Fruit fly (Drosophila melanogaster) whole organism, embryonic: Measurements from ENCODE around the gene odd.

Experiments
- Abd-B ChIP-seq: fragments of 200-800 bp; sonication (Bioruptor generic); optimal IDR thresholded peaks from 2 replicates; lab custom pipeline; 2018; ENCODE audit warnings: missing biosample characterization, mild to moderate bottlenecking, missing genetic modification characterization, moderate library complexity
- Antp ChIP-seq: fragments of 200-800 bp; sonication (Bioruptor generic); optimal IDR thresholded peaks from 3 replicates; lab custom pipeline; 2016; ENCODE audit warnings: missing biosample characterization, missing genetic modification characterization
- Atf6 ChIP-seq: fragments of 200-800 bp; sonication (Bioruptor generic); IDR thresholded peaks from 2 replicates; pipeline ENCODE4 v1.3.6; 2022; ENCODE audit warnings: missing biosample characterization, missing genetic modification characterization
- Bgb ChIP-seq: fragments of 200-800 bp; sonication (Bioruptor generic); IDR thresholded peaks from 2 replicates; pipeline ENCODE4 v1.3.6; 2022; ENCODE audit warnings: missing biosample characterization, missing genetic modification characterization; ENCODE audit not compliant: partially characterized antibody
- CG10979 ChIP-seq: fragments of 200-800 bp; sonication (Bioruptor generic); optimal IDR thresholded peaks from 2 replicates; lab custom pipeline; 2018; ENCODE audit warnings: missing biosample characterization, mild to moderate bottlenecking, missing genetic modification characterization, moderate library complexity
- CG11093 ChIP-seq: fragments of 200-800 bp; sonication (Bioruptor generic); IDR thresholded peaks from 3 replicates; pipeline ENCODE4 v1.3.6; 2022; ENCODE audit warnings: missing biosample characterization, missing genetic modification characterization
- CG11696 ChIP-seq: fragments of 200-800 bp; sonication (Bioruptor generic); IDR thresholded peaks from 2 replicates; pipeline ENCODE4 v1.3.6; 2022; ENCODE audit warnings: missing biosample characterization, missing genetic modification characterization
- CG13624 ChIP-seq: fragments of 200-800 bp; sonication (Bioruptor generic); optimal IDR thresholded peaks from 2 replicates; lab custom pipeline; 2016; ENCODE audit warnings: missing biosample characterization, missing genetic modification characterization
- CG13894 ChIP-seq: fragments of 200-800 bp; sonication (Bioruptor generic); optimal IDR thresholded peaks from 3 replicates; lab custom pipeline; 2018; ENCODE audit warnings: missing biosample characterization, mild to moderate bottlenecking, missing genetic modification characterization, moderate library complexity
- CG1602 ChIP-seq: fragments of 200-800 bp; sonication (Bioruptor generic); optimal IDR thresholded peaks from 3 replicates; lab custom pipeline; 2016; ENCODE audit warnings: missing biosample characterization, missing genetic modification characterization
- CG16813 ChIP-seq: fragments of 200-800 bp; sonication (Bioruptor generic); IDR thresholded peaks from 3 replicates; pipeline ENCODE4 v1.3.6; 2022; ENCODE audit warnings: missing biosample characterization, missing genetic modification characterization; ENCODE audit not compliant: partially characterized antibody
- CG17612 ChIP-seq: fragments of 200-800 bp; sonication (Bioruptor generic); IDR thresholded peaks from 2 replicates; pipeline ENCODE4 v1.3.6; 2022; ENCODE audit warnings: missing biosample characterization, missing genetic modification characterization
- CG1832 ChIP-seq: fragments of 200-800 bp; sonication (Bioruptor generic); optimal IDR thresholded peaks from 2 replicates; lab custom pipeline; 2017; ENCODE audit warnings: missing biosample characterization, mild to moderate bottlenecking, missing genetic modification characterization, inconsistent platforms
- CG18599 ChIP-seq: fragments of 200-800 bp; sonication (Bioruptor generic); optimal IDR thresholded peaks from 3 replicates; lab custom pipeline; 2017; ENCODE audit warnings: missing biosample characterization, missing genetic modification characterization, mild to moderate bottlenecking, moderate library complexity, missing genetic modification reagents
- CG2202 ChIP-seq: fragments of 200-800 bp; sonication (Bioruptor generic); optimal IDR thresholded peaks from 2 replicates; lab custom pipeline; 2018; ENCODE audit warnings: missing biosample characterization, mild to moderate bottlenecking, missing genetic modification characterization
- CG2678 ChIP-seq: fragments of 200-800 bp; sonication (Bioruptor generic); optimal IDR thresholded peaks from 3 replicates; lab custom pipeline; 2019; ENCODE audit warnings: missing biosample characterization, mild to moderate bottlenecking, missing genetic modification characterization, moderate library complexity
- CG2889 ChIP-seq: fragments of 200-800 bp; sonication (Bioruptor generic); IDR thresholded peaks from 3 replicates; pipeline ENCODE4 v1.3.6; 2022; ENCODE audit warnings: missing biosample characterization, missing genetic modification characterization
- CG31365 ChIP-seq: fragments of 200-800 bp; sonication (Bioruptor generic); optimal IDR thresholded peaks from 2 replicates; lab custom pipeline; 2018; ENCODE audit warnings: missing biosample characterization, mild to moderate bottlenecking, missing genetic modification characterization
- CG32767 ChIP-seq: fragments of 200-800 bp; sonication (Bioruptor generic); IDR thresholded peaks from 2 replicates; pipeline ENCODE4 v1.3.6; 2022; ENCODE audit warnings: missing biosample characterization, missing genetic modification characterization
- CG34422 ChIP-seq: fragments of 200-800 bp; sonication (Bioruptor generic); IDR thresholded peaks from 3 replicates; pipeline ENCODE4 v1.3.6; 2022; ENCODE audit warnings: missing biosample characterization, missing genetic modification characterization
- CG4730 ChIP-seq: fragments of 200-800 bp; sonication (Bioruptor generic); IDR thresholded peaks from 2 replicates; pipeline ENCODE4 v1.3.6; 2022; ENCODE audit warnings: missing biosample characterization, missing genetic modification characterization
- CG6683 ChIP-seq: fragments of 200-800 bp; sonication (Bioruptor generic); optimal IDR thresholded peaks from 2 replicates; lab custom pipeline; 2017; ENCODE audit warnings: missing biosample characterization, mild to moderate bottlenecking, missing genetic modification characterization, missing genetic modification reagents
- CG7372 ChIP-seq: fragments of 200-800 bp; sonication (Bioruptor generic); IDR thresholded peaks from 2 replicates; pipeline ENCODE4 v1.3.6; 2022; ENCODE audit warnings: missing biosample characterization, missing genetic modification characterization
- CG8089 ChIP-seq: fragments of 200-800 bp; sonication (Bioruptor generic); optimal IDR thresholded peaks from 3 replicates; lab custom pipeline; 2016; ENCODE audit warnings: missing biosample characterization, missing genetic modification characterization
- CG8944 ChIP-seq: fragments of 200-800 bp; sonication (Bioruptor generic); optimal IDR thresholded peaks from 3 replicates; lab custom pipeline; 2016; ENCODE audit warnings: missing biosample characterization, missing genetic modification characterization
- CG9727 ChIP-seq: fragments of 200-800 bp; sonication (Bioruptor generic); optimal IDR thresholded peaks from 3 replicates; lab custom pipeline; 2017; ENCODE audit warnings: missing biosample characterization, mild to moderate bottlenecking, missing genetic modification characterization
- E2f1 ChIP-seq: fragments of 200-800 bp; sonication (Bioruptor generic); IDR thresholded peaks from 2 replicates; pipeline ENCODE4 v1.3.6; 2022; ENCODE audit warnings: missing biosample characterization, missing genetic modification characterization
- Ets65A ChIP-seq: fragments of 200-800 bp; sonication (Bioruptor generic); peaks from one replicate; lab custom pipeline; 2016; ENCODE audit warnings: missing biosample characterization, missing genetic modification characterization
- HLHmδ ChIP-seq: fragments of 200-800 bp; sonication (Bioruptor generic); optimal IDR thresholded peaks from 2 replicates; lab custom pipeline; 2018; ENCODE audit warnings: missing biosample characterization, mild to moderate bottlenecking, missing genetic modification characterization, moderate library complexity
- HmgZ ChIP-seq: fragments of 200-800 bp; sonication (Bioruptor generic); optimal IDR thresholded peaks from 2 replicates; lab custom pipeline; 2018; ENCODE audit warnings: missing biosample characterization, mild to moderate bottlenecking, missing genetic modification characterization
- Hmr ChIP-seq: fragments of 200-800 bp; sonication (Bioruptor generic); optimal IDR thresholded peaks from 3 replicates; lab custom pipeline; 2017; ENCODE audit warnings: mild to moderate bottlenecking, missing biosample characterization, missing genetic modification reagents, missing genetic modification characterization
- Meics ChIP-seq: fragments of 200-800 bp; sonication (Bioruptor generic); optimal IDR thresholded peaks from 2 replicates; lab custom pipeline; 2017; ENCODE audit warnings: missing biosample characterization, mild to moderate bottlenecking, missing genetic modification characterization
- Neu2 ChIP-seq: fragments of 200-800 bp; sonication (Bioruptor generic); optimal IDR thresholded peaks from 3 replicates; lab custom pipeline; 2016; ENCODE audit warnings: missing biosample characterization, missing genetic modification characterization, borderline replicate concordance
- Six4 ChIP-seq: fragments of 200-800 bp; sonication (Bioruptor generic); optimal IDR thresholded peaks from 2 replicates; lab custom pipeline; 2016; ENCODE audit warnings: missing biosample characterization, missing genetic modification characterization
- ab ChIP-seq: fragments of 200-800 bp; sonication (Bioruptor generic); optimal IDR thresholded peaks from 2 replicates; lab custom pipeline; 2016; ENCODE audit warnings: missing biosample characterization, missing genetic modification characterization
- amos ChIP-seq: fragments of 200-800 bp; sonication (Bioruptor generic); IDR thresholded peaks from 2 replicates; pipeline ENCODE4 v1.3.6; 2022; ENCODE audit warnings: missing biosample characterization, missing genetic modification characterization; ENCODE audit not compliant: partially characterized antibody
- ci ChIP-seq: fragments of 200-800 bp; sonication (Bioruptor generic); IDR thresholded peaks from 3 replicates; pipeline ENCODE4 v1.3.6; 2022; ENCODE audit warnings: missing biosample characterization, missing genetic modification characterization
- corto ChIP-seq: fragments of 200-800 bp; sonication (Bioruptor generic); optimal IDR thresholded peaks from 2 replicates; lab custom pipeline; 2016; ENCODE audit warnings: missing biosample characterization, mild to moderate bottlenecking, missing genetic modification characterization, moderate library complexity
- dan ChIP-seq: fragments of 200-800 bp; sonication (Bioruptor generic); IDR thresholded peaks from 2 replicates; pipeline ENCODE4 v1.3.6; 2022; ENCODE audit warnings: missing biosample characterization, missing genetic modification characterization
- disco-r ChIP-seq: fragments of 200-800 bp; sonication (Bioruptor generic); optimal IDR thresholded peaks from 2 replicates; lab custom pipeline; 2016; ENCODE audit warnings: missing biosample characterization, missing genetic modification characterization
- exex ChIP-seq: fragments of 200-800 bp; sonication (Bioruptor generic); optimal IDR thresholded peaks from 4 replicates; lab custom pipeline; 2018; ENCODE audit warnings: missing biosample characterization, mild to moderate bottlenecking, missing genetic modification characterization, moderate library complexity
- gcm2 ChIP-seq: fragments of 200-800 bp; sonication (Bioruptor generic); optimal IDR thresholded peaks from 2 replicates; lab custom pipeline; 2016; ENCODE audit warnings: missing biosample characterization, missing genetic modification characterization
- her ChIP-seq: fragments of 200-800 bp; sonication (Bioruptor generic); optimal IDR thresholded peaks from 2 replicates; lab custom pipeline; 2016; ENCODE audit warnings: missing biosample characterization, missing genetic modification characterization
- insv ChIP-seq, 2 experiments: fragments of 200-800 bp; sonication (Bioruptor generic); optimal IDR thresholded peaks; 3 replicates each; lab custom pipeline; 2016 to 2018; ENCODE audit warnings: missing biosample characterization in 2 of 2, missing genetic modification characterization in 2 of 2
- klu ChIP-seq: fragments of 200-800 bp; sonication (Bioruptor generic); IDR thresholded peaks from 2 replicates; pipeline ENCODE4 v1.3.6; 2022; ENCODE audit warnings: missing biosample characterization, missing genetic modification characterization
- shn ChIP-seq: fragments of 200-800 bp; sonication (Bioruptor generic); optimal IDR thresholded peaks from 3 replicates; lab custom pipeline; 2016; ENCODE audit warnings: missing biosample characterization, missing genetic modification characterization
- sna ChIP-seq: fragments of 200-800 bp; sonication (Bioruptor generic); IDR thresholded peaks from 2 replicates; pipeline ENCODE4 v1.3.6; 2022; ENCODE audit warnings: missing biosample characterization, missing genetic modification characterization; ENCODE audit not compliant: partially characterized antibody
- tin ChIP-seq: fragments of 200-800 bp; sonication (Bioruptor generic); optimal IDR thresholded peaks from 3 replicates; lab custom pipeline; 2016; ENCODE audit warnings: missing biosample characterization, missing genetic modification characterization
- unpg ChIP-seq: fragments of 200-800 bp; sonication (Bioruptor generic); optimal IDR thresholded peaks from 3 replicates; lab custom pipeline; 2018; ENCODE audit warnings: missing biosample characterization, mild to moderate bottlenecking, missing genetic modification characterization, moderate library complexity
- zfh2 ChIP-seq: fragments of 200-800 bp; sonication (Bioruptor generic); optimal IDR thresholded peaks from 2 replicates; lab custom pipeline; 2016; ENCODE audit warnings: missing biosample characterization, missing genetic modification characterization

Gene odd

DNA sequence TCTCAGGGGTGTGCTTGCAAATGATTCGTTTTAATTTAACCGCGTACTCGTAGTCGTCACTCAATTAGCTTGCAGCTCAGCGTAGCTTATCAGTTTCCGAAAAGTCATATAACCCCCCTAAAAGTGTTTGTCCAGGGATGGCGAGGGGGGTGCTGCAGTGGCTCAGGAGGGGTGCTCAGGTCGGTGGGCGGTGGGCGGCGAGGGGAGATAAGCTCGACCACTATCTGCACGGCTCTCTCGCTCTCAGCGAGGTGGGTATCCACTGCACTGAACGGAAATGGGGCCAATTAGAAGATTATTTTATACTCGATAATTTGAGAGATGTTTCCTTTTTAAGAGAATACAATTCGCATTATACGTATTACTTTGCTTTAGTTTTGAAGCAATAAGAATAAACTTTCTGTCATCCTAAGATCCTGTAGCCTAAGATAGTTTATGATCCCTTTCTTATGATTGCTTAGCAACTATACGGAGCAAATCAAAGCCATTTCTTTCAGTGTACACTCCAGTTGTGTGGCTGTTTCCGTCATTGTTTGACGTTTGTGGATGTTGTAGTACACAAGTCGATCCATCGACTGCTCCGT lies 33.3 kb downstream of the odd start (continued):
- TF ChIP-seq ci (GFP tag; lab: Robert Waterston, UW) (peak; percentile 62; the same call in 1 of the 3 replicates), her (peak; percentile 28), Atf6 (peak; percentile 36; the same call in 1 of the 2 replicates), Six4 (peak; percentile 42), CG7372 (GFP tag; lab: Robert Waterston, UW) (peak; percentile 64; the same call in 1 of the 2 replicates), gcm2 (GFP tag; lab: Kevin White, UChicago) (no peak), klu (GFP tag; lab: Robert Waterston, UW) (0 out of 2 replicates have a peak, but pooled peaks have one; percentile 9), CG2889 (no peak), CG2678 (tag; lab: Kevin White, UChicago) (peak; percentile 79), CG8944 (GFP tag; lab: Kevin White, UChicago) (peak; percentile 52), Antp (peak; percentile 69), CG4730 (GFP tag; lab: Robert Waterston, UW) (peak; percentile 46; the same call in 1 of the 2 replicates), corto (GFP tag; lab: Kevin White, UChicago) (no peak), CG17612 (GFP tag; lab: Robert Waterston, UW) (no peak), HmgZ (tag; lab: Kevin White, UChicago) (peak; percentile 11), shn (peak; percentile 66), insv (GFP tag; optimal IDR thresholded peaks at IDR 0.05; lab: Kevin White, UChicago) (no peak), Abd-B (GFP tag; lab: Kevin White, UChicago) (peak; percentile 44), CG9727 (GFP tag; lab: Kevin White, UChicago) (peak; percentile 31), CG8089 (peak; percentile 19), E2f1 (GFP tag; lab: Robert Waterston, UW) (peak; percentile 64), sna (no peak), Ets65A (GFP tag; lab: Kevin White, UChicago) (peak; percentile 45), CG1602 (peak; percentile 53), HLHmδ (peak; percentile 82), CG32767 (GFP tag; lab: Robert Waterston, UW) (peak; percentile 77), CG11696 (GFP tag; lab: Robert Waterston, UW) (no peak), CG34422 (GFP tag; lab: Robert Waterston, UW) (peak; percentile 55; the same call in 2 of the 3 replicates), CG11093 (peak; percentile 81), CG13894 (tag; lab: Kevin White, UChicago) (no peak), unpg (GFP tag; lab: Kevin White, UChicago) (peak; percentile 77), CG2202 (tag; lab: Kevin White, UChicago) (peak; percentile 44), CG1832 (GFP tag; lab: Kevin White, UChicago) (no peak), CG13624 (GFP tag; lab: Kevin White, UChicago) (peak; percentile 4), tin (GFP tag; lab: Kevin White, UChicago) (peak; percentile 39), CG18599 (peak; percentile 59), Meics (GFP tag; lab: Kevin White, UChicago) (peak; percentile 46), amos (no peak), Bgb (GFP tag; lab: Robert Waterston, UW) (no peak), exex (tag; lab: Kevin White, UChicago) (no peak), CG10979 (peak; percentile 76), ab (GFP tag; lab: Kevin White, UChicago) (no peak), zfh2 (GFP tag; lab: Kevin White, UChicago) (peak; percentile 18), CG31365 (no peak), CG16813 (GFP tag; lab: Robert Waterston, UW) (no peak), CG6683 (GFP tag; lab: Kevin White, UChicago) (peak; percentile 13), Neu2 (no peak), disco-r (GFP tag; lab: Kevin White, UChicago) (peak; percentile 18), dan (no peak), Hmr (GFP tag; lab: Kevin White, UChicago) (peak; percentile 34)
